Fruit fly (Drosophila melanogaster): ENCODE results near the gene CG14269.

DNA sequence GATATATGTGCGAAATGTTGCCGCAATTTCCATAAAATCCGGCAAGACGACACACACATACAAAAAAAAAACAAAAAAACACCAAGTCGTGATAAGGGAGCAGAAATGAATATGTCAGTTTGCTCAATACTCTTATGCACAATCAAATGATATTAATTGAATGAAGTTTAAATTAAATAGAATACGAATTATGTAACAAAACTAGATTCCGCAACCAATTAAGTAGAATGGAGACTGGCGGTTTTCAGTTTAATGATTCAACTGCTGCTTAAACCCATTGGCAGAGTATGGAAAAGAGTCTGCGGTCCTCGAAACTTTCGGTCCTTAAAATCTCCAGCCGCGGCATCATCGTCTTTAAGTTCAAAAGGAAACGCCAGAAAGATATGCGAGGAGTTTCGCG lies 23.8 kb downstream of the CG14269 start:
- no peak for TF ChIP-seq kay (GFP tag; ENCODE audit: borderline replicate concordance)
- no peak for TF ChIP-seq CG7045 (GFP tag; optimal IDR thresholded peaks at IDR 0.05)
